Fruit fly (Drosophila melanogaster): Measurements from ENCODE around the gene CG14073.

The CG14073 gene

DNA sequence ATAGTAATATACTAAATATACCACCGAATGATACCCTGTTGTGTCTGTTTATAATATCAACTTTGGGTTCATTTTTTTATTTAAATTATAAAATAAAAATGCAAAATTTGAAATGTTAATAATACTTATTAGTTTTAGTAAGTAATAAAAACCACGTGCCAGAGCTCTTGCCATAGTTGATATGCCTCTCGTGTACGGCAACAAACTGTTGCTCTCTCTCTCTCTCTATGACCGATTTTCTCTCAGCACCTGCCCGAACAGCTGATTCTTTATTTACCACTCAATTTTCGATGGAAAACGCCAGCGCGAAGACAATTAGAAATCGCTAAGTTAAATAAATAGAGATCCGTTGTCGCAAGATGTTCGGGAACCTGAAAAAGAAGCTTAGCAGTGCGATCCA is 47.0 kb upstream of the CG14073 start, which contains the start of gene Dysb (continued):
- TF ChIP-seq psq (GFP tag; optimal IDR thresholded peaks at IDR 0.05) (peak; percentile 73), CG1603 (tag; optimal IDR thresholded peaks at IDR 0.05) (peak; percentile 61), CG16813 (GFP tag; IDR thresholded peaks at IDR 0.05; ENCODE audit: partially characterized antibody) (no peak), cas (GFP tag; IDR thresholded peaks at IDR 0.05) (peak; percentile 84), Xrp1 (GFP tag; IDR thresholded peaks at IDR 0.05) (peak; percentile 95), HLH54F (GFP tag; optimal IDR thresholded peaks at IDR 0.05) (peak; percentile 20), CG16863 (GFP tag; optimal IDR thresholded peaks at IDR 0.05) (peak; percentile 16), CG18011 (GFP tag; optimal IDR thresholded peaks at IDR 0.05) (peak; percentile 64), CG12744 (GFP tag; optimal IDR thresholded peaks at IDR 0.05) (peak; percentile 65), gro (GFP tag; optimal IDR thresholded peaks at IDR 0.05) (peak; percentile 37), exex (tag; optimal IDR thresholded peaks at IDR 0.05) (peak; percentile 57), knrl (GFP tag; IDR thresholded peaks at IDR 0.05; ENCODE audit: partially characterized antibody) (no peak), Optix (GFP tag; IDR thresholded peaks at IDR 0.05) (peak; percentile 84), chm (GFP tag; IDR thresholded peaks at IDR 0.05) (peak; percentile 95), dimm (GFP tag; IDR thresholded peaks at IDR 0.05) (peak; percentile 60), caup (GFP tag; optimal IDR thresholded peaks at IDR 0.05; ENCODE audit: severe bottlenecking) (peak; percentile 88), Ets65A (GFP tag) (no peak), CG16815 (GFP tag; optimal IDR thresholded peaks at IDR 0.05) (peak; percentile 72), CG15011 (GFP tag; optimal IDR thresholded peaks at IDR 0.05) (peak; percentile 67), sima (GFP tag; optimal IDR thresholded peaks at IDR 0.05) (no peak), Stat92E (GFP tag; optimal IDR thresholded peaks at IDR 0.05) (peak in 1 of 3 experiments; percentile 68), E2f2 (GFP tag; IDR thresholded peaks at IDR 0.05) (peak; percentile 76), CG17385 (GFP tag; optimal IDR thresholded peaks at IDR 0.05) (peak; percentile 88), Camta (GFP tag; optimal IDR thresholded peaks at IDR 0.05) (peak; percentile 66), Tbp (GFP tag; optimal IDR thresholded peaks at IDR 0.05) (no peak), CG17802 (tag; optimal IDR thresholded peaks at IDR 0.05) (peak; percentile 21), CG18764 (GFP tag; optimal IDR thresholded peaks at IDR 0.05) (peak; percentile 54), Deaf1 (tag; optimal IDR thresholded peaks at IDR 0.05) (peak; percentile 64), Fer1 (GFP tag; optimal IDR thresholded peaks at IDR 0.05) (peak; percentile 90), lola (GFP tag; optimal IDR thresholded peaks at IDR 0.05) (peak in 1 of 3 experiments; percentile 78), bsh (GFP tag; optimal IDR thresholded peaks at IDR 0.05) (peak; percentile 48 to 92), E2f1 (GFP tag; IDR thresholded peaks at IDR 0.05) (peak; percentile 91), CrebB (tag; optimal IDR thresholded peaks at IDR 0.05) (peak; percentile 75), CG8944 (GFP tag; optimal IDR thresholded peaks at IDR 0.05) (peak; percentile 34), Lim3 (GFP tag; IDR thresholded peaks at IDR 0.05) (no peak), CG14965 (GFP tag; optimal IDR thresholded peaks at IDR 0.05; ENCODE audit: borderline replicate concordance) (no peak), al (GFP tag; IDR thresholded peaks at IDR 0.05) (peak; percentile 85), ap (GFP tag; IDR thresholded peaks at IDR 0.05) (peak; percentile 82), Spps (tag; optimal IDR thresholded peaks at IDR 0.05) (peak; percentile 68), lbe (GFP tag; optimal IDR thresholded peaks at IDR 0.05) (peak; percentile 84), tx (GFP tag; optimal IDR thresholded peaks at IDR 0.05) (peak; percentile 32), Nf-YC (tag; optimal IDR thresholded peaks at IDR 0.05) (peak; percentile 83), Myb (GFP tag; optimal IDR thresholded peaks at IDR 0.05) (peak; percentile 4), gcm2 (GFP tag; optimal IDR thresholded peaks at IDR 0.05) (peak; percentile 50), Dad (GFP tag; optimal IDR thresholded peaks at IDR 0.05) (no peak), Hr39 (optimal IDR thresholded peaks at IDR 0.05) (no peak), vnd (GFP tag; IDR thresholded peaks at IDR 0.05; ENCODE audit: partially characterized antibody) (no peak), ATbp (GFP tag; optimal IDR thresholded peaks at IDR 0.05) (peak; percentile 82), gcm (GFP tag; optimal IDR thresholded peaks at IDR 0.05) (peak; percentile 93), tna (GFP tag; IDR thresholded peaks at IDR 0.05; ENCODE audit: partially characterized antibody) (no peak), CG6272 (GFP tag; IDR thresholded peaks at IDR 0.05) (peak; percentile 64; the same call in 1 of the 2 replicates)

All from whole organism, embryonic.